Fruit fly (Drosophila melanogaster): ENCODE measurements around the gene hiro.
A peak's percentile ranks its signal among the peaks of the same experiment; 100 is the strongest.

Gene hiro

dm6 chr3L:658279-658678, 29.5 kb downstream of the hiro start (continued):
- TF ChIP-seq lz (GFP tag; optimal IDR thresholded peaks at IDR 0.05), result no peak
- TF ChIP-seq CG6276 (GFP tag; optimal IDR thresholded peaks at IDR 0.05), result no peak
- TF ChIP-seq CG9139 (GFP tag; optimal IDR thresholded peaks at IDR 0.05), result no peak
- TF ChIP-seq CG16779 (tag; optimal IDR thresholded peaks at IDR 0.05), result no peak
- TF ChIP-seq dsx (GFP tag; optimal IDR thresholded peaks at IDR 0.05; ENCODE audit: poor library complexity, severe bottlenecking), result peak; percentile 0
- TF ChIP-seq CG8632 (GFP tag; optimal IDR thresholded peaks at IDR 0.05), result no peak
- TF ChIP-seq Blimp-1 (GFP tag; optimal IDR thresholded peaks at IDR 0.05), result no peak
- TF ChIP-seq Ets21C (GFP tag; optimal IDR thresholded peaks at IDR 0.05), result no peak
- no peak for TF ChIP-seq CG1621 (tag; optimal IDR thresholded peaks at IDR 0.05)
- peak; percentile 43 for TF ChIP-seq CG32006 (GFP tag; optimal IDR thresholded peaks at IDR 0.05)
- peak; percentile 24 for TF ChIP-seq CG3919 (GFP tag; optimal IDR thresholded peaks at IDR 0.05)
- peak; percentile 74 for TF ChIP-seq Eip78C (GFP tag)
- TF ChIP-seq Smox (GFP tag; optimal IDR thresholded peaks at IDR 0.05), result no peak
- no peak for TF ChIP-seq cyc (GFP tag; optimal IDR thresholded peaks at IDR 0.05)
- no peak for TF ChIP-seq Met (GFP tag; optimal IDR thresholded peaks at IDR 0.05)
- TF ChIP-seq fd59A (GFP tag; optimal IDR thresholded peaks at IDR 0.05), result no peak

- TF ChIP-seq Smox (GFP tag; optimal IDR thresholded peaks at IDR 0.05), result peak; percentile 94
- peak; percentile 95 for TF ChIP-seq achi (GFP tag; optimal IDR thresholded peaks at IDR 0.05)
- peak; percentile 97 for TF ChIP-seq CG3919 (GFP tag; optimal IDR thresholded peaks at IDR 0.05)
- TF ChIP-seq lz (GFP tag; optimal IDR thresholded peaks at IDR 0.05), result peak; percentile 97
- peak; percentile 90 for TF ChIP-seq CG6792 (GFP tag; optimal IDR thresholded peaks at IDR 0.05)
- peak; percentile 96 for TF ChIP-seq OdsH (GFP tag; optimal IDR thresholded peaks at IDR 0.05)
- peak; percentile 92 for TF ChIP-seq Hr38 (GFP tag; optimal IDR thresholded peaks at IDR 0.05)
- peak; percentile 64 for TF ChIP-seq Blimp-1 (GFP tag; optimal IDR thresholded peaks at IDR 0.05)
- no peak for TF ChIP-seq CG4318 (GFP tag; optimal IDR thresholded peaks at IDR 0.05)
- TF ChIP-seq fd85E (GFP tag; optimal IDR thresholded peaks at IDR 0.05), result peak; percentile 81
- TF ChIP-seq salr (GFP tag; optimal IDR thresholded peaks at IDR 0.05), result peak; percentile 81 to 85
- TF ChIP-seq CG6808 (GFP tag; optimal IDR thresholded peaks at IDR 0.05), result peak; percentile 69
- peak; percentile 96 for TF ChIP-seq Hr4 (GFP tag; optimal IDR thresholded peaks at IDR 0.05)
- TF ChIP-seq Eip93F (GFP tag; optimal IDR thresholded peaks at IDR 0.05), result peak; percentile 72
- peak; percentile 77 for TF ChIP-seq CG1621 (tag; optimal IDR thresholded peaks at IDR 0.05)
- peak; percentile 94 for TF ChIP-seq Eip75B (GFP tag; optimal IDR thresholded peaks at IDR 0.05)
- peak; percentile 79 for TF ChIP-seq fkh (GFP tag; optimal IDR thresholded peaks at IDR 0.05)
- peak; percentile 67 for TF ChIP-seq spab (GFP tag; optimal IDR thresholded peaks at IDR 0.05)
- peak; percentile 63 for TF ChIP-seq CG16779 (tag; optimal IDR thresholded peaks at IDR 0.05)
- TF ChIP-seq CG31627 (GFP tag; optimal IDR thresholded peaks at IDR 0.05), result peak; percentile 98
- peak; percentile 97 for TF ChIP-seq svp (GFP tag)
- peak; percentile 95 for TF ChIP-seq Ets21C (GFP tag; optimal IDR thresholded peaks at IDR 0.05)
- peak; percentile 88 for TF ChIP-seq Ets96B (tag; optimal IDR thresholded peaks at IDR 0.05)
- peak; percentile 92 for TF ChIP-seq CG6163 (GFP tag; IDR thresholded peaks at IDR 0.05)
- peak; percentile 95 for TF ChIP-seq Sox102F (GFP tag; optimal IDR thresholded peaks at IDR 0.05)
- peak; percentile 96 for TF ChIP-seq acj6 (GFP tag; optimal IDR thresholded peaks at IDR 0.05)
- peak; percentile 97 for TF ChIP-seq Hr39 (GFP tag; optimal IDR thresholded peaks at IDR 0.05)
- peak; percentile 97 for TF ChIP-seq cyc (GFP tag; optimal IDR thresholded peaks at IDR 0.05)
- peak; percentile 93 for TF ChIP-seq CG34406 (GFP tag; optimal IDR thresholded peaks at IDR 0.05)
- TF ChIP-seq CG10669 (GFP tag; optimal IDR thresholded peaks at IDR 0.05), result peak; percentile 87
- peak; percentile 93 for TF ChIP-seq net (GFP tag; optimal IDR thresholded peaks at IDR 0.05)
- TF ChIP-seq eg (GFP tag; IDR thresholded peaks at IDR 0.05), result peak; percentile 92
- peak; percentile 90 for TF ChIP-seq vri (GFP tag; optimal IDR thresholded peaks at IDR 0.05)
- peak; percentile 92 for TF ChIP-seq CG8319 (GFP tag; optimal IDR thresholded peaks at IDR 0.05)
- TF ChIP-seq dsx (GFP tag; optimal IDR thresholded peaks at IDR 0.05; ENCODE audit: poor library complexity, severe bottlenecking), result peak; percentile 81
- peak; percentile 90 for TF ChIP-seq CG11902 (GFP tag; optimal IDR thresholded peaks at IDR 0.05)
- peak; percentile 92 for TF ChIP-seq CG8632 (GFP tag; optimal IDR thresholded peaks at IDR 0.05)
- TF ChIP-seq CG11294 (GFP tag; IDR thresholded peaks at IDR 0.05), result peak; percentile 81
- peak; percentile 91 for TF ChIP-seq Sox15 (GFP tag; optimal IDR thresholded peaks at IDR 0.05)
- peak; percentile 80 for TF ChIP-seq Gug (GFP tag; IDR thresholded peaks at IDR 0.05)
- TF ChIP-seq CG9139 (GFP tag; optimal IDR thresholded peaks at IDR 0.05), result peak; percentile 46
- TF ChIP-seq CG32006 (GFP tag; optimal IDR thresholded peaks at IDR 0.05), result peak; percentile 86
- TF ChIP-seq dac (GFP tag; optimal IDR thresholded peaks at IDR 0.05), result peak; percentile 85
- TF ChIP-seq topi (GFP tag; optimal IDR thresholded peaks at IDR 0.05), result peak; percentile 92
- TF ChIP-seq Eip78C (GFP tag), result peak; percentile 97
These were observed 33.7 kb downstream of the hiro start, which contains the start of the genes MED30 and Rev1 for dm6 chr3L:654019-654418. TSS of gene MED30 (minus strand) at chr3L:654089. TSS of gene Rev1 (plus strand) at chr3L:654363.
